Fruit fly (Drosophila melanogaster) whole organism, pupa: ENCODE measurements around the gene Cad96Cb.
A peak's percentile ranks its signal among the peaks of the same experiment; 100 is the strongest.

Experiments used
- CG10348 ChIP-seq: fragments of 200-800 bp; sonication (Bioruptor generic); IDR thresholded peaks from 2 replicates; pipeline ENCODE4 v1.3.6; 2022; ENCODE audit warnings: missing biosample characterization, missing genetic modification characterization
- CG12605 ChIP-seq: fragments of 200-800 bp; sonication (Bioruptor generic); IDR thresholded peaks from 2 replicates; pipeline ENCODE4 v1.3.6; 2022; ENCODE audit warnings: missing biosample characterization, missing genetic modification characterization
- CG13204 ChIP-seq: fragments of 200-800 bp; sonication (Bioruptor generic); optimal IDR thresholded peaks from 2 replicates; lab custom pipeline; 2018; ENCODE audit warnings: missing biosample characterization, mild to moderate bottlenecking, missing genetic modification characterization, moderate library complexity
- CG14655 ChIP-seq: fragments of 200-800 bp; sonication (Bioruptor generic); optimal IDR thresholded peaks from 3 replicates; lab custom pipeline; 2017; ENCODE audit warnings: mild to moderate bottlenecking, missing biosample characterization, missing genetic modification reagents, missing genetic modification characterization
- CG15710 ChIP-seq: fragments of 200-800 bp; sonication (Bioruptor generic); optimal IDR thresholded peaks from 2 replicates; lab custom pipeline; 2018; ENCODE audit warnings: missing biosample characterization, mild to moderate bottlenecking, missing genetic modification characterization, moderate library complexity
- CG17806 ChIP-seq: fragments of 200-800 bp; sonication (Bioruptor generic); optimal IDR thresholded peaks from 2 replicates; lab custom pipeline; 2018; ENCODE audit warnings: missing biosample characterization, mild to moderate bottlenecking, missing genetic modification characterization, moderate library complexity
- CG32121 ChIP-seq: fragments of 200-800 bp; sonication (Bioruptor generic); IDR thresholded peaks from 2 replicates; pipeline ENCODE4 v1.3.6; 2022; ENCODE audit warnings: missing biosample characterization, missing genetic modification characterization
- CG34367 ChIP-seq: fragments of 200-800 bp; sonication (Bioruptor generic); optimal IDR thresholded peaks from 2 replicates; lab custom pipeline; 2018; ENCODE audit warnings: missing biosample characterization, mild to moderate bottlenecking, missing genetic modification characterization
- CG4496 ChIP-seq: fragments of 200-800 bp; sonication (Bioruptor generic); IDR thresholded peaks from 3 replicates; pipeline ENCODE4 v1.3.6; 2022; ENCODE audit warnings: missing biosample characterization, missing genetic modification characterization
- CG8159 ChIP-seq: fragments of 200-800 bp; sonication (Bioruptor generic); optimal IDR thresholded peaks from 3 replicates; lab custom pipeline; 2018; ENCODE audit warnings: missing biosample characterization, mild to moderate bottlenecking, missing genetic modification characterization, moderate library complexity
- CG8301 ChIP-seq: fragments of 200-800 bp; sonication (Bioruptor generic); optimal IDR thresholded peaks from 2 replicates; lab custom pipeline; 2018; ENCODE audit warnings: missing biosample characterization, mild to moderate bottlenecking, missing genetic modification characterization
- CG9948 ChIP-seq: fragments of 200-800 bp; sonication (Bioruptor generic); optimal IDR thresholded peaks from 2 replicates; lab custom pipeline; 2018; ENCODE audit warnings: missing biosample characterization, mild to moderate bottlenecking, missing genetic modification characterization, moderate library complexity
- D1 ChIP-seq: fragments of 200-800 bp; sonication (Bioruptor generic); optimal IDR thresholded peaks from 2 replicates; lab custom pipeline; 2018; ENCODE audit warnings: missing biosample characterization, mild to moderate bottlenecking, missing genetic modification characterization, moderate library complexity
- EcR ChIP-seq: fragments of 200-800 bp; sonication (Bioruptor generic); optimal IDR thresholded peaks from 3 replicates; lab custom pipeline; 2019; ENCODE audit warnings: missing biosample characterization, missing genetic modification characterization, mild to moderate bottlenecking, moderate library complexity, missing genetic modification reagents
- Ets98B ChIP-seq: fragments of 200-800 bp; sonication (Bioruptor generic); IDR thresholded peaks from 2 replicates; pipeline ENCODE4 v1.3.6; 2022; ENCODE audit warnings: missing biosample characterization, missing genetic modification characterization
- Pif1A ChIP-seq: fragments of 200-800 bp; sonication (Bioruptor generic); optimal IDR thresholded peaks from 3 replicates; lab custom pipeline; 2016; ENCODE audit warnings: missing biosample characterization, missing genetic modification characterization
- Pif1B ChIP-seq: fragments of 200-800 bp; sonication (Bioruptor generic); optimal IDR thresholded peaks from 3 replicates; lab custom pipeline; 2016; ENCODE audit warnings: missing biosample characterization, missing genetic modification characterization
- Snoo ChIP-seq: fragments of 200-800 bp; sonication (Bioruptor generic); optimal IDR thresholded peaks from 3 replicates; lab custom pipeline; 2017; ENCODE audit warnings: missing biosample characterization, mild to moderate bottlenecking, missing genetic modification characterization, inconsistent platforms
- fd96Ca ChIP-seq: fragments of 200-800 bp; sonication (Bioruptor generic); IDR thresholded peaks from 3 replicates; pipeline ENCODE4 v1.3.6; 2022; ENCODE audit warnings: missing biosample characterization, missing genetic modification characterization
- gl ChIP-seq: fragments of 200-800 bp; sonication (Bioruptor generic); optimal IDR thresholded peaks from 2 replicates; lab custom pipeline; 2018; ENCODE audit warnings: missing biosample characterization, mild to moderate bottlenecking, missing genetic modification characterization
- rn ChIP-seq: fragments of 200-800 bp; sonication (Bioruptor generic); IDR thresholded peaks from 2 replicates; pipeline ENCODE4 v1.3.6; 2022; ENCODE audit warnings: missing biosample characterization, missing genetic modification characterization

Cad96Cb gene

DNA sequence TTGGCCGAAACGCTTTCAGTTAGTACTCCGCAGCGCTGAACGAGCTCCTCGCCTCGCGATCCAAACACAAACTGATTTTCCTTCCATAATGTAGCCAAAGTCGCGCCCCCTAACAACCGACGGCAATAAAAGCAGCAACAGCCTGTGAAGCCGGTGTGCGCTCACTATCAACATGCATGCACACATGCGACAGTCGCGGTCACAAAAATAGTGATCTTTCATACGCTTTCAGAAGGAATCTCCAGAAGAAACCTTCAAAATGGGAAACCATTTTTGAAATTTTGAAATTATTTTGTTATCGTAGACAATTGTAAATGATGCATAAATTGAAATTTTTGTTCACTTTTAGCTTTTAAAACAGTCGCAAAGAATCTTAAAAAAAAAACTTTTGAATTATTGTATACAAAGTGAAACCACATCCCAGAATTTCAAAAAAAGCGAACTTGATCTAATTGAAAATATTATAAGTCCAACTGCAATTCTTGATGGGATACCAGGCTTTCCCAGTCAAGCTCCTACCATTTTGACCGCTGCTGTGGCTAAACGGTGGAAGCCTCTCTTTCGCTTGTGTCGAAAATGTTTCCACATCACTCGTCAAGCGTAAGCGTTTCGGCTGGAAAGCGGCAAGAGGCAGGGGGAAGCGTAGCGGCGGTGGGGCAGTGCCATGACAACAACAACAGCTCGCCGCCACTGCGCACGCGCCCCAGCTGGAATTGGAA, at the start of gene Cad96Cb:
Gene Cad96Cb, minus strand, starts transcription at position 51 of the 719 bp plus-strand sequence.
- peak; percentile 49 for TF ChIP-seq CG12605 (GFP tag; lab: Robert Waterston, UW)
- peak; percentile 97 for TF ChIP-seq CG14655 (GFP tag; lab: Kevin White, UChicago)
- TF ChIP-seq fd96Ca (GFP tag; lab: Robert Waterston, UW) = peak; percentile 56
- TF ChIP-seq D1 (tag; lab: Kevin White, UChicago) = peak; percentile 73
- TF ChIP-seq CG17806 (tag; lab: Kevin White, UChicago) = peak; percentile 84
- TF ChIP-seq rn (GFP tag; lab: Robert Waterston, UW) = peak; percentile 54
- 0 out of 2 replicates have a peak, but pooled peaks have one; percentile 7 for TF ChIP-seq CG10348 (GFP tag; lab: Robert Waterston, UW)
- peak; percentile 64 for TF ChIP-seq Ets98B (GFP tag; lab: Robert Waterston, UW)
- peak; percentile 76; the same call in 2 of the 3 replicates for TF ChIP-seq CG4496
- TF ChIP-seq Snoo = peak; percentile 92
- peak; percentile 93 for TF ChIP-seq Pif1A
- peak; percentile 67 for TF ChIP-seq CG13204 (GFP tag; lab: Kevin White, UChicago)
- TF ChIP-seq Pif1B (GFP tag; lab: Kevin White, UChicago) = peak; percentile 90
- TF ChIP-seq CG9948 (tag; lab: Kevin White, UChicago) = peak; percentile 92
- peak; percentile 94 for TF ChIP-seq CG8301 (tag; lab: Kevin White, UChicago)
- TF ChIP-seq CG34367 (tag; lab: Kevin White, UChicago) = peak; percentile 82
- peak; percentile 91 for TF ChIP-seq CG15710
- peak; percentile 68 for TF ChIP-seq gl (tag; lab: Kevin White, UChicago)
- TF ChIP-seq CG8159 = peak; percentile 92
- TF ChIP-seq CG32121 = peak; percentile 71; the same call in 1 of the 2 replicates
- TF ChIP-seq EcR (GFP tag; lab: Kevin White, UChicago) = no peak
- TF ChIP-seq, all 21 proteins: peak for 20

DNA sequence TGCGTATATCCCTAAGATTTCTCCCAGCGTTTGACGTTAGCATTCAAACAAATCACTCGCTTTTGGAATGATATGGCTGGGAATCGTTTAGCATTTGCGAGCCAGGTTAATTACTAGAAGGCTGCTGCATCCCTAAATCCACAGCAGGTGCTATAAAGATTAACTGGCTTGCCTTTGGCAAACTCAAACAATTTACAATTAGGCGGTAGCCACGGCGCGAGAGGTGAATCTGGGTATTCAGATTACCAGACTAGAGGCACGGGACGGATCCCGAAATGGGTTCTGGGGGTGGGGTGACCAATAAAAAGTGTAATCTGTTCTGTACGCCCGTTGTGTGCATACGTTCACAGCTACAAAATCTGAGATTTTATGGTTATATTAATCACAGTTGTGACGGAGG, 49.0 kb upstream of the Cad96Cb start, which contains the start of gene CG11892:
Gene CG11892, plus strand, starts transcription at position 384 of the 400 bp plus-strand sequence.
- TF ChIP-seq Snoo = no peak
- TF ChIP-seq EcR (GFP tag; lab: Kevin White, UChicago) = no peak
- no peak for TF ChIP-seq CG9948 (tag; lab: Kevin White, UChicago)
- TF ChIP-seq Pif1B (GFP tag; lab: Kevin White, UChicago) = no peak
- no peak for TF ChIP-seq CG10348 (GFP tag; lab: Robert Waterston, UW)
- no peak for TF ChIP-seq gl (tag; lab: Kevin White, UChicago)
- no peak for TF ChIP-seq CG14655 (GFP tag; lab: Kevin White, UChicago)

DNA sequence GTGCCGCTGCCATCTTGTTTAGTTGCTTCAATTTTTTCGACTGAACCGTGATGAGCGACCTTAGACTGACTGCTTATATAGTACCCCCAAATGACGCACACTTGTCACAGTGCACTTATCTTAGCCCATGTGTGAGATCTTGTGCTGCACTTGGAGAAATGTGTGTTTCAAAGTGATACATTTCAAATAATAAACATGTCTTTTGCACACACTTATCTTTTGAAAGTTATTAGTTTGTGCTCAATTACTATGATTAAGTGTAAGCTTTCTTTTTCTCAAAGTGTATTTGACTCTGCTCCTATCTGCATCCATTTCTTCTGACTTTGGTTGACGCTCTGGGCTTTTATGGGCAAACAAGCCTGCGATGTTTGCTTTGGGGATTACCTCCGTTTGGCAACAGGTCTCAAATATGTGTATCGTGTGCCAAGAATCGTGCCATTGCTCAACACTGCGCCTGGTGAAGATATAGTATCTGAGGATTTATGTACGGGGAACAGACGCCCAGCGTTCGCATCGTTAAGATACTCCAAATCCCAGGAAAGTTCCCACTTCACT, 47.8 kb upstream of the Cad96Cb start, which contains the start of gene CG10514:
Gene CG10514, minus strand, starts transcription at position 51 of the 555 bp plus-strand sequence.
- TF ChIP-seq Pif1B (GFP tag; lab: Kevin White, UChicago) = no peak
- peak; percentile 6 for TF ChIP-seq Pif1A
- TF ChIP-seq, all 21 proteins: peak for 1

DNA sequence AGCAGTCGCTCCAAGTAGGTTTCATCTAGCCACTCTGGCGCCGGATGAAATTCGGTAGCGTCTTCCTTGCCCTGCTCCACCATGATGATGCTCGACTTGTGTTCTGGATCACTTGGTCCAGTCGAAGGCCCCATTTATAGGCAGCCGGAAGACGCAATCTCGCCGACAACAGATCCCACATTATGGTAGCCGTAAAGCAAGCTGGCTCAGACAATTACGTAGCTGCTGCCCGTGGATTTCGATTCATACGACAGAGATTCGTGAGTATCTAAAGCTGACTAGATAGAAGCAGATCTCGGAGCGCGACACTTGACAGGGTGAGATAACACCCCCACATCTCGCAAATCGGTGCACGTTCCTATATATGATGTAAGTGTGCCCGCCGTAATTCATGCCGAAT, 45.0 kb upstream of the Cad96Cb start, which contains the start of gene CG10513:
Gene CG10513, minus strand, starts transcription at position 101 of the 400 bp plus-strand sequence.
- TF ChIP-seq rn (GFP tag; lab: Robert Waterston, UW) (no peak), CG14655 (GFP tag; lab: Kevin White, UChicago) (no peak), CG10348 (GFP tag; lab: Robert Waterston, UW) (no peak), CG13204 (GFP tag; lab: Kevin White, UChicago) (no peak), CG8301 (tag; lab: Kevin White, UChicago) (no peak), Pif1B (GFP tag; lab: Kevin White, UChicago) (no peak), D1 (tag; lab: Kevin White, UChicago) (no peak)

DNA sequence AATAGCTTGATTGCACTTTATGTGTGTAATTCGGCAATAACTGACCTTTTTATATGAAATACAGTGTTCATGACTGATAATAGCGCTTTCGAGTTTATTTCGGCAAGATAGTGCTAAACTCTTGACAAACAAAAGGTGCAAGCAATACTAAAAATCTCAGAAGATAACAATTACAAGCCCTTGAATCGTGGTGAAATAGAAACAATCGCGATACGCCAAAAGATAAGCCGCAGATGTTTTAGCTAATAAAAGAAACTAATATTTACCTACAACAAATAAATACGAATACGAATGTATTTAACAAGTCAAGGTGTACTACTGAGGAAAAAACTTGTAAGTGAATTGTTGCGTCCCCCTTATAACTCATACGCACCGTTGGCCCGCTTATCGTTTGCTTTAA, 43.2 kb upstream of the Cad96Cb start:
- no peak for TF ChIP-seq CG15710
- TF ChIP-seq D1 (tag; lab: Kevin White, UChicago) = no peak
- no peak for TF ChIP-seq rn (GFP tag; lab: Robert Waterston, UW)
- no peak for TF ChIP-seq CG17806 (tag; lab: Kevin White, UChicago)
- TF ChIP-seq CG8301 (tag; lab: Kevin White, UChicago) = no peak
- TF ChIP-seq CG14655 (GFP tag; lab: Kevin White, UChicago) = no peak
- TF ChIP-seq CG13204 (GFP tag; lab: Kevin White, UChicago) = no peak
- TF ChIP-seq CG8159 = no peak
- no peak for TF ChIP-seq fd96Ca (GFP tag; lab: Robert Waterston, UW)
- TF ChIP-seq CG34367 (tag; lab: Kevin White, UChicago) = no peak
- TF ChIP-seq Pif1B (GFP tag; lab: Kevin White, UChicago) = no peak
- no peak for TF ChIP-seq Pif1A
- TF ChIP-seq CG4496 = no peak
- no peak for TF ChIP-seq Ets98B (GFP tag; lab: Robert Waterston, UW)

DNA sequence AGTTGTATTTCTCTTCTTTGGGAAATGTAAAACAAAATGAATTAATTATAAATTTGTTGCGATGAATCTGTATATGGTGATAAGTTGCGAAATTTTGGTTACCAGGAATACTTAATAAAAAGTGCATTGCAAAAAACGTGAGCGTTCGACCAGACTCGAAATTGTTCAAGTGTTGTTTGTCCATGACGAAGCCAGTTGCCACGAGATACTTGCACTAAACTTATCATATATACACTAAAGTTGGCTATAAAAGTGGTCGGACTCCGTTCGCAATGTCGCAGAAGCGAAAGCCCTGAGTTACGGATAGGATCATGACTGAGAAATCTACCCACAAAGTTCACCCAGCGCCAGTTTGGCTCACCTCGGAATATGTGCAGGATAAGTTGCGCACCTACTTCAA, 41.4 kb upstream of the Cad96Cb start, which contains the start of gene CG11878:
Gene CG11878, plus strand, starts transcription at position 301 of the 400 bp plus-strand sequence.
- TF ChIP-seq Pif1A (no peak), CG12605 (GFP tag; lab: Robert Waterston, UW) (no peak), CG8159 (no peak), Snoo (no peak), CG17806 (tag; lab: Kevin White, UChicago) (no peak), CG9948 (tag; lab: Kevin White, UChicago) (no peak), Ets98B (GFP tag; lab: Robert Waterston, UW) (no peak), CG32121 (no peak), CG4496 (no peak), rn (GFP tag; lab: Robert Waterston, UW) (no peak)
